Worm (Caenorhabditis elegans) whole organism, L4 larva: Measurements from ENCODE around the gene daf-5.

Source experiments
- F26F4.8 ChIP-seq: fragments of 200-800 bp; sonication (Bioruptor generic); conservative IDR thresholded peaks from 2 replicates; pipeline ENCODE4 v1.3.6; 2022; ENCODE audit warnings: missing genetic modification characterization, missing compliant biosample characterization
- R02D3.7 ChIP-seq: fragments of 150-350 bp; sonication (generic microtip); optimal IDR thresholded peaks from 3 replicates; lab custom pipeline; 2014; ENCODE audit warnings: missing biosample characterization, missing genetic modification characterization
- Y105C5A.15 ChIP-seq: fragments of 200-800 bp; sonication (Bioruptor generic); IDR thresholded peaks from 2 replicates; pipeline ENCODE4 v1.3.6; 2022; ENCODE audit warnings: missing genetic modification characterization, missing compliant biosample characterization
- Y48G9A.11 ChIP-seq: fragments of 200-800 bp; sonication (Bioruptor generic); IDR thresholded peaks from 2 replicates; pipeline ENCODE4 v1.3.6; 2022; ENCODE audit warnings: missing genetic modification reagents, missing genetic modification characterization, missing compliant biosample characterization
- Y75B8A.6 ChIP-seq: fragments of 200-800 bp; sonication (Bioruptor generic); IDR thresholded peaks from 2 replicates; pipeline ENCODE4 v1.3.6; 2022; ENCODE audit warnings: missing genetic modification reagents, missing genetic modification characterization, missing compliant biosample characterization
- ZK337.2 ChIP-seq: fragments of 200-800 bp; sonication (Bioruptor generic); IDR thresholded peaks from 2 replicates; pipeline ENCODE4 v1.3.6; 2022; ENCODE audit warnings: missing genetic modification reagents, missing genetic modification characterization, missing compliant biosample characterization
- aha-1 ChIP-seq: fragments of 150-350 bp; peaks from one replicate; lab custom pipeline; 2014; ENCODE audit warnings: missing biosample characterization, missing genetic modification characterization
- aly-2 ChIP-seq: sonication (generic microtip); optimal IDR thresholded peaks from 2 replicates; lab custom pipeline; 2018; ENCODE audit warnings: missing biosample characterization, missing genetic modification characterization
- ama-1 ChIP-seq: fragments of 150-350 bp; optimal IDR thresholded peaks from 2 replicates; lab custom pipeline; 2014; ENCODE audit warnings: inconsistent platforms, mixed read lengths
- attf-4 ChIP-seq: sonication (generic microtip); optimal IDR thresholded peaks from 3 replicates; lab custom pipeline; 2017; ENCODE audit warnings: missing biosample characterization, missing genetic modification characterization
- ceh-20 ChIP-seq: fragments of 200-800 bp; sonication (Bioruptor generic); IDR thresholded peaks from 2 replicates; pipeline ENCODE4 v1.3.6; 2022; ENCODE audit warnings: missing genetic modification reagents, missing genetic modification characterization, missing compliant biosample characterization
- ceh-82 ChIP-seq: sonication (generic microtip); optimal IDR thresholded peaks from 2 replicates; lab custom pipeline; 2017; ENCODE audit warnings: missing biosample characterization, missing genetic modification characterization
- ctbp-1 ChIP-seq: fragments of 200-800 bp; sonication (Bioruptor generic); IDR thresholded peaks from 2 replicates; pipeline ENCODE4 v1.3.6; 2022; ENCODE audit warnings: missing genetic modification reagents, missing genetic modification characterization, missing compliant biosample characterization
- daf-12 ChIP-seq: fragments of 150-350 bp; optimal IDR thresholded peaks from 2 replicates; lab custom pipeline; 2014; ENCODE audit warnings: missing biosample characterization, missing genetic modification reagents, missing genetic modification characterization
- dmd-6 ChIP-seq: fragments of 200-800 bp; sonication (Bioruptor generic); IDR thresholded peaks from 2 replicates; pipeline ENCODE4 v1.3.6; 2022; ENCODE audit warnings: missing genetic modification reagents, missing genetic modification characterization, missing compliant biosample characterization
- dmd-8 ChIP-seq: fragments of 200-800 bp; sonication (Bioruptor generic); IDR thresholded peaks from 2 replicates; pipeline ENCODE4 v1.3.6; 2022; ENCODE audit warnings: missing genetic modification characterization, missing compliant biosample characterization
- dmd-9 ChIP-seq: fragments of 200-800 bp; sonication (Bioruptor generic); IDR thresholded peaks from 2 replicates; pipeline ENCODE4 v1.3.6; 2022; ENCODE audit warnings: missing genetic modification reagents, missing genetic modification characterization, missing compliant biosample characterization
- egl-43 ChIP-seq: fragments of 200-800 bp; sonication (Bioruptor generic); IDR thresholded peaks from 2 replicates; pipeline ENCODE4 v1.3.6; 2022; ENCODE audit warnings: missing genetic modification reagents, missing genetic modification characterization, missing compliant biosample characterization
- hlh-11 ChIP-seq: fragments of 200-800 bp; sonication (Bioruptor generic); optimal IDR thresholded peaks from 2 replicates; lab custom pipeline; 2018; ENCODE audit warnings: mild to moderate bottlenecking, missing genetic modification characterization, missing compliant biosample characterization
- hlh-30 ChIP-seq: sonication (generic microtip); optimal IDR thresholded peaks from 2 replicates; lab custom pipeline; 2017; ENCODE audit warnings: antibody characterized with exemption, mild to moderate bottlenecking, missing genetic modification characterization, missing compliant biosample characterization; ENCODE audit not compliant: insufficient read depth
- hmg-1.1 ChIP-seq: fragments of 200-800 bp; sonication (Bioruptor generic); IDR thresholded peaks from 2 replicates; pipeline ENCODE4 v1.3.6; 2022; ENCODE audit warnings: missing genetic modification reagents, missing genetic modification characterization, missing compliant biosample characterization
- lsy-2 ChIP-seq, 2 experiments: fragments of 150-350 bp in 1 of 2; sonication (generic microtip) in 1 of 2; optimal IDR thresholded peaks; 2 replicates each; lab custom pipeline; 2014 to 2017; ENCODE audit warnings: missing biosample characterization in 2 of 2, missing genetic modification characterization in 2 of 2
- madf-9 ChIP-seq: fragments of 200-800 bp; sonication (Bioruptor generic); conservative IDR thresholded peaks from 2 replicates; pipeline ENCODE4 v1.3.6; 2022; ENCODE audit warnings: missing genetic modification reagents, missing genetic modification characterization, missing compliant biosample characterization
- mdl-1 ChIP-seq, 2 experiments: fragments of 150-350 bp in 1 of 2; sonication (generic microtip) in 1 of 2; optimal IDR thresholded peaks; 2 replicates each; lab custom pipeline; 2014 to 2017; ENCODE audit warnings: missing biosample characterization in 2 of 2, missing genetic modification characterization in 2 of 2
- mdt-29 ChIP-seq: fragments of 200-800 bp; sonication (Bioruptor generic); IDR thresholded peaks from 2 replicates; pipeline ENCODE4 v1.3.6; 2022; ENCODE audit warnings: missing genetic modification reagents, missing genetic modification characterization, missing compliant biosample characterization
- mep-1 ChIP-seq: fragments of 150-350 bp; sonication (generic microtip); optimal IDR thresholded peaks from 3 replicates; lab custom pipeline; 2014; ENCODE audit warnings: missing biosample characterization, missing genetic modification characterization
- mes-2 ChIP-seq: sonication (generic microtip); optimal IDR thresholded peaks from 2 replicates; lab custom pipeline; 2016; ENCODE audit warnings: missing genotype, mild to moderate bottlenecking, missing genetic modification characterization, missing compliant biosample characterization; ENCODE audit not compliant: poor library complexity, severe bottlenecking
- mxl-3 ChIP-seq: fragments of 200-800 bp; sonication (Bioruptor generic); optimal IDR thresholded peaks from 2 replicates; lab custom pipeline; 2018; ENCODE audit warnings: mild to moderate bottlenecking, missing genetic modification characterization, missing compliant biosample characterization
- nhr-10 ChIP-seq: fragments of 150-350 bp; optimal IDR thresholded peaks from 2 replicates; lab custom pipeline; 2014; ENCODE audit warnings: missing biosample characterization, missing genetic modification characterization
- nhr-102 ChIP-seq: sonication (generic microtip); optimal IDR thresholded peaks from 2 replicates; lab custom pipeline; 2016; ENCODE audit warnings: mild to moderate bottlenecking, missing genetic modification characterization, moderate library complexity, missing compliant biosample characterization
- nhr-237 ChIP-seq: sonication (generic microtip); optimal IDR thresholded peaks from 2 replicates; lab custom pipeline; 2017; ENCODE audit warnings: missing biosample characterization, missing genetic modification characterization
- nhr-41 ChIP-seq: fragments of 200-800 bp; sonication (Bioruptor generic); IDR thresholded peaks from 2 replicates; pipeline ENCODE4 v1.3.6; 2022; ENCODE audit warnings: missing genetic modification reagents, missing genetic modification characterization, missing compliant biosample characterization
- nhr-48 ChIP-seq: sonication (generic microtip); optimal IDR thresholded peaks from 2 replicates; lab custom pipeline; 2016; ENCODE audit warnings: mild to moderate bottlenecking, missing genetic modification characterization, missing compliant biosample characterization
- nhr-77 ChIP-seq: fragments of 150-350 bp; optimal IDR thresholded peaks from 2 replicates; lab custom pipeline; 2014; ENCODE audit warnings: missing biosample characterization, missing genetic modification characterization
- php-3 ChIP-seq: fragments of 200-800 bp; sonication (Bioruptor generic); IDR thresholded peaks from 2 replicates; pipeline ENCODE4 v1.3.6; 2022; ENCODE audit warnings: missing genetic modification reagents, missing genetic modification characterization, missing compliant biosample characterization
- rbr-2 ChIP-seq: sonication (generic microtip); optimal IDR thresholded peaks from 2 replicates; lab custom pipeline; 2016; ENCODE audit warnings: missing genotype, missing genetic modification characterization, missing compliant biosample characterization
- set-16 ChIP-seq: fragments of 200-800 bp; sonication (Bioruptor generic); IDR thresholded peaks from 2 replicates; pipeline ENCODE4 v1.3.6; 2022; ENCODE audit warnings: missing genetic modification reagents, missing genetic modification characterization, missing compliant biosample characterization
- skn-1 ChIP-seq: fragments of 150-350 bp; optimal IDR thresholded peaks from 2 replicates; lab custom pipeline; 2014; ENCODE audit warnings: missing biosample characterization, missing genetic modification characterization
- snpc-1.2 ChIP-seq: fragments of 200-800 bp; sonication (Bioruptor generic); IDR thresholded peaks from 2 replicates; pipeline ENCODE4 v1.3.6; 2022; ENCODE audit warnings: missing genetic modification reagents, missing genetic modification characterization, missing compliant biosample characterization
- snpc-4 ChIP-seq: fragments of 150-350 bp; optimal IDR thresholded peaks from 2 replicates; lab custom pipeline; 2014; ENCODE audit warnings: missing biosample characterization, missing genetic modification characterization
- tra-1 ChIP-seq: fragments of 200-800 bp; sonication (Bioruptor generic); IDR thresholded peaks from 2 replicates; pipeline ENCODE4 v1.3.6; 2022; ENCODE audit warnings: missing genetic modification reagents, missing genetic modification characterization, missing compliant biosample characterization
- unc-62 ChIP-seq, 3 experiments: fragments of 150-350 bp in 1 of 3; sonication (generic microtip); optimal IDR thresholded peaks in 2 of 3; peaks in 1 of 3; 1 replicate in 1 of 3; 2 replicates in 2 of 3; lab custom pipeline; 2014 to 2017; ENCODE audit warnings: missing biosample characterization in 3 of 3, missing genetic modification characterization in 3 of 3, missing genetic modification reagents in 3 of 3, missing genotype in 1 of 3
- vab-7 ChIP-seq: fragments of 200-800 bp; sonication (Bioruptor generic); IDR thresholded peaks from 2 replicates; pipeline ENCODE4 v1.3.6; 2022; ENCODE audit warnings: missing genetic modification reagents, missing genetic modification characterization, missing compliant biosample characterization
- zfp-3 ChIP-seq: fragments of 200-800 bp; sonication (Bioruptor generic); conservative IDR thresholded peaks from 2 replicates; pipeline ENCODE4 v1.3.6; 2022; ENCODE audit warnings: missing genetic modification reagents, missing genetic modification characterization, missing compliant biosample characterization
- ztf-11 ChIP-seq: fragments of 150-350 bp; optimal IDR thresholded peaks from 2 replicates; lab custom pipeline; 2014; ENCODE audit warnings: missing biosample characterization, missing genetic modification characterization

daf-5 gene

DNA sequence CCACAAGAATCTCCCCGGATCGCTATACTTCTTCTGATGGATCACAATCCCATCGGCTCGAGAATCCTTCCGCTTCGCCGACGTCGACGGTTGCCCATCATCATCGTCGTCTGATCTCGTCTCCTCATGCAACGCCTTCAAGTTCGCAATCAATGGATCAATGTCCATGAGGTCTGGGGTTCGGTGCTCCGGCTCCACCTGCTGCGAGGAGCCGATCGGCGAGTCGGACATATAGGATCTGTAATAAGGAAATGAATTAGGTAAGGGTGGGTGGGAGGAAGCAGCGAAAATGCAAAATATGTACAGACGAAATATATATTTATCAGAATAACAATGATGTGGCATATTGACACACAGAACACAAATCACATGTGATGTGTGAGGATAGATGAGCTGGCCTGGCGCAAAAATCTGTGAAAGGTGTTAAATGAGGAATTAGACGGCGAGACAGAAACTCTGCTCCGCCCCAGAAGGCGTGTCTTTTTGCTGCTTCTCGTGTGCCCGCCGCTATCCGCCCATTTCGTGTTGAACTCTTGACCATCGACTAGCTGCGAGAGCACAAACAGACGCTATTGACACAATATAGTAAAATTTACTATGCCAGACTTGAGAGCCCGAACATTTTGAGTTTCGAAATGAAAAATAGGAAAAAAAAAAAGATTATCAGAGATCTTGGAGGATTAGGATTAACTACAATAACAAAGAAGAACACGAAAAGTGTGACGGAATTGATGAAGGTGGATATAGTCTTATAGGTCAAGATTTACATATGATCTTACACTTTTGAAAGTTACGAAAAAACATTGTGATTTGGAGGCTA lies 14.4 kb downstream of the daf-5 start (continued):
- TF ChIP-seq Y75B8A.6 (GFP tag; lab: Robert Waterston, UW) = no peak
- no peak for TF ChIP-seq ama-1
- TF ChIP-seq set-16 = peak; percentile 72
- no peak for TF ChIP-seq ZK337.2 (GFP tag; lab: Robert Waterston, UW)
- no peak for TF ChIP-seq daf-12
- TF ChIP-seq snpc-4 = no peak
- TF ChIP-seq nhr-237 (tag; lab: Kevin White, UChicago) = no peak
- no peak for TF ChIP-seq nhr-41
- no peak for TF ChIP-seq dmd-8 (GFP tag; lab: Robert Waterston, UW)
- no peak for TF ChIP-seq hlh-11 (tag; lab: Kevin White, UChicago)
- TF ChIP-seq R02D3.7 (tag; lab: Kevin White, UChicago) = no peak
- no peak for TF ChIP-seq nhr-10 (tag; lab: Kevin White, UChicago)
- TF ChIP-seq php-3 = no peak
- no peak for TF ChIP-seq nhr-102 (tag; lab: Kevin White, UChicago)
- TF ChIP-seq mep-1 (tag; lab: Kevin White, UChicago) = no peak
- no peak for TF ChIP-seq nhr-48 (tag; lab: Kevin White, UChicago)
- no peak; the same call in 1 of the 2 replicates for TF ChIP-seq hmg-1.1 (GFP tag; lab: Robert Waterston, UW)
- no peak for TF ChIP-seq Y105C5A.15 (GFP tag; lab: Robert Waterston, UW)
- peak; percentile 95 for TF ChIP-seq aha-1 (tag; lab: Kevin White, UChicago)
- TF ChIP-seq dmd-6 (GFP tag; lab: Robert Waterston, UW) = no peak
- no peak for TF ChIP-seq nhr-77 (tag; lab: Kevin White, UChicago)
- peak; percentile 36 for TF ChIP-seq mxl-3
- no peak for TF ChIP-seq egl-43
- TF ChIP-seq unc-62 (GFP tag; optimal IDR thresholded peaks at IDR 0.05 in 1 of 2; lab: Kevin White, UChicago) = peak in 1 of 2 experiments; percentile 91
- TF ChIP-seq unc-62 (tag; optimal IDR thresholded peaks at IDR 0.05; lab: Kevin White, UChicago) = no peak
- no peak for TF ChIP-seq F26F4.8 (GFP tag; lab: Robert Waterston, UW)
- TF ChIP-seq lsy-2 (tag; optimal IDR thresholded peaks at IDR 0.05; lab: Kevin White, UChicago) = peak in 1 of 2 experiments; percentile 25
- no peak for TF ChIP-seq aly-2 (tag; lab: Kevin White, UChicago)
- no peak for TF ChIP-seq attf-4 (tag; lab: Kevin White, UChicago)
- TF ChIP-seq zfp-3 (GFP tag; lab: Robert Waterston, UW) = no peak
- TF ChIP-seq tra-1 (GFP tag; lab: Robert Waterston, UW) = no peak
- TF ChIP-seq, all 104 proteins: peak for 12

DNA sequence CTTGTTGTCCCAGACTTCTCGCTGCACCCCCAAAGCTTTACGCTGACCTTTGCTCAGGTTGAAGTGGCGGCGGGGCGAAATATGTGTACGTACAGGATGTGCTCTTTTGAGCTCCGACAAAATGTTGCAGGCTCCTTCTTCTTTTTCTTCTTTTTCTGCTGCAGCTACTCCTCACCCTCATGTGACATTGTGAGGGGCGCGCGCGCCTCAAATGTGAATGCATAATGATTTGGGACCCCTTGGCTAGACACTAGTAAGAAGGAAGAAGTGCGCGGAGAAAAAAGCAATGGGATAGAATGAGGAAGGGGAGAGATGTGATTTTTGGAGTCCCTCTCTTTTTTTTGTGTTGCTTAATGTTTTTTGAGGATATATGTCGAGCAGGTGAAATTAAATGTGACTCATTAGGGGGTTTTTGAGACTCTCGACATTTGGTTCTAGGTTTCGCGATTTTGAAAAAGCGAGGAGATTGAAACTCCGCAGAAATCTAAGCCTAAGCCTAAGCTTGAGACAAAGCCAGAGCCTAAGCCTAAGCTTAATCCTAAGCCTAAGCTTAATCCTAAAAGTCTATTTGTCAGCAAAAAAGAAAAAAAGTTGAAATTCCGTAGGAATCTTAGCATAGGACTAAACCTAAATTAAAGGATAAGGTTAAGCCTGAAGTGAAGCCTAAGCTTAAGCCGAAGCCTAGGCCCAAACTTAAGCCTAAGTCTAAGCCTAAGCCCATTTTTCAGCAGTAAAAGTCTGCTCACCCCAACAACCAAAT lies 15.2 kb downstream of the daf-5 start:
- peak; percentile 59; the same call in 1 of the 2 replicates for TF ChIP-seq ceh-20 (GFP tag; lab: Robert Waterston, UW)
- 0 out of 2 replicates have a peak, but pooled peaks have one; percentile 7 for TF ChIP-seq egl-43
- no peak for TF ChIP-seq ceh-82 (tag; lab: Kevin White, UChicago)
- peak; percentile 48; the same call in 1 of the 2 replicates for TF ChIP-seq ctbp-1
- no peak for TF ChIP-seq ZK337.2 (GFP tag; lab: Robert Waterston, UW)
- TF ChIP-seq dmd-9 (GFP tag; lab: Robert Waterston, UW) = 0 out of 2 replicates have a peak, but pooled peaks have one; percentile 32
- TF ChIP-seq madf-9 (GFP tag; lab: Robert Waterston, UW) = no peak
- TF ChIP-seq mdl-1 (tag; optimal IDR thresholded peaks at IDR 0.05; lab: Kevin White, UChicago) = peak in 1 of 2 experiments; percentile 43
- no peak for TF ChIP-seq snpc-1.2 (GFP tag; lab: Robert Waterston, UW)
- peak; percentile 27; the same call in 1 of the 2 replicates for TF ChIP-seq set-16
- peak; percentile 83 for TF ChIP-seq hlh-30 (tag; lab: Kevin White, UChicago)
- 0 out of 2 replicates have a peak, but pooled peaks have one; percentile 11 for TF ChIP-seq Y48G9A.11 (GFP tag; lab: Robert Waterston, UW)
- no peak for TF ChIP-seq ztf-11 (tag; lab: Kevin White, UChicago)
- TF ChIP-seq nhr-48 (tag; lab: Kevin White, UChicago) = no peak
- no peak for TF ChIP-seq tra-1 (GFP tag; lab: Robert Waterston, UW)
- peak in 1 of 2 experiments; percentile 12 for TF ChIP-seq unc-62 (GFP tag; optimal IDR thresholded peaks at IDR 0.05 in 1 of 2; lab: Kevin White, UChicago)
- no peak for TF ChIP-seq unc-62 (tag; optimal IDR thresholded peaks at IDR 0.05; lab: Kevin White, UChicago)
- TF ChIP-seq rbr-2 (tag; lab: Kevin White, UChicago) = peak; percentile 49
- peak; percentile 44; the same call in 1 of the 2 replicates for TF ChIP-seq vab-7
- TF ChIP-seq R02D3.7 (tag; lab: Kevin White, UChicago) = no peak
- TF ChIP-seq dmd-8 (GFP tag; lab: Robert Waterston, UW) = no peak
- TF ChIP-seq mdt-29 (GFP tag; lab: Robert Waterston, UW) = no peak
- peak; percentile 45 for TF ChIP-seq mes-2 (tag; lab: Kevin White, UChicago)
- TF ChIP-seq dmd-6 (GFP tag; lab: Robert Waterston, UW) = peak; percentile 35
- TF ChIP-seq aha-1 (tag; lab: Kevin White, UChicago) = peak; percentile 88
- no peak for TF ChIP-seq skn-1
